Worm (Caenorhabditis elegans) whole organism, L4 larva: Measurements from ENCODE around the gene ceh-28.

Source experiments
- D1046.2 ChIP-seq: fragments of 200-800 bp; sonication (Bioruptor generic); IDR thresholded peaks from 2 replicates; pipeline ENCODE4 v1.3.6; 2022; ENCODE audit warnings: missing genetic modification characterization, missing compliant biosample characterization
- F49E8.2 ChIP-seq: sonication (generic microtip); optimal IDR thresholded peaks from 2 replicates; lab custom pipeline; 2016; ENCODE audit warnings: missing compliant biosample characterization, mild to moderate bottlenecking, missing genetic modification characterization, borderline replicate concordance
- T20F7.1 ChIP-seq: fragments of 200-800 bp; sonication (Bioruptor generic); optimal IDR thresholded peaks from 2 replicates; lab custom pipeline; 2018; ENCODE audit warnings: mild to moderate bottlenecking, missing genetic modification characterization, missing compliant biosample characterization
- Y48G9A.11 ChIP-seq: fragments of 200-800 bp; sonication (Bioruptor generic); IDR thresholded peaks from 2 replicates; pipeline ENCODE4 v1.3.6; 2022; ENCODE audit warnings: missing genetic modification reagents, missing genetic modification characterization, missing compliant biosample characterization
- Y75B8A.6 ChIP-seq: fragments of 200-800 bp; sonication (Bioruptor generic); IDR thresholded peaks from 2 replicates; pipeline ENCODE4 v1.3.6; 2022; ENCODE audit warnings: missing genetic modification reagents, missing genetic modification characterization, missing compliant biosample characterization
- ZK337.2 ChIP-seq: fragments of 200-800 bp; sonication (Bioruptor generic); IDR thresholded peaks from 2 replicates; pipeline ENCODE4 v1.3.6; 2022; ENCODE audit warnings: missing genetic modification reagents, missing genetic modification characterization, missing compliant biosample characterization
- ZK546.5 ChIP-seq, 2 experiments: sonication (generic microtip); optimal IDR thresholded peaks; 2 replicates each; lab custom pipeline; 2017; ENCODE audit warnings: missing biosample characterization in 2 of 2, missing genetic modification characterization in 2 of 2
- aha-1 ChIP-seq: fragments of 150-350 bp; peaks from one replicate; lab custom pipeline; 2014; ENCODE audit warnings: missing biosample characterization, missing genetic modification characterization
- ama-1 ChIP-seq: fragments of 150-350 bp; optimal IDR thresholded peaks from 2 replicates; lab custom pipeline; 2014; ENCODE audit warnings: inconsistent platforms, mixed read lengths
- attf-4 ChIP-seq: sonication (generic microtip); optimal IDR thresholded peaks from 3 replicates; lab custom pipeline; 2017; ENCODE audit warnings: missing biosample characterization, missing genetic modification characterization
- ceh-20 ChIP-seq: fragments of 200-800 bp; sonication (Bioruptor generic); IDR thresholded peaks from 2 replicates; pipeline ENCODE4 v1.3.6; 2022; ENCODE audit warnings: missing genetic modification reagents, missing genetic modification characterization, missing compliant biosample characterization
- ces-1 ChIP-seq: fragments of 150-350 bp; sonication (generic microtip); optimal IDR thresholded peaks from 4 replicates; lab custom pipeline; 2014; ENCODE audit warnings: missing biosample characterization, missing genetic modification reagents, missing genetic modification characterization
- cey-2 ChIP-seq: sonication (generic microtip); optimal IDR thresholded peaks from 3 replicates; lab custom pipeline; 2017; ENCODE audit warnings: missing genetic modification characterization, mild to moderate bottlenecking, missing compliant biosample characterization, antibody characterized with exemption, borderline replicate concordance; ENCODE audit not compliant: insufficient read depth
- ctbp-1 ChIP-seq: fragments of 200-800 bp; sonication (Bioruptor generic); IDR thresholded peaks from 2 replicates; pipeline ENCODE4 v1.3.6; 2022; ENCODE audit warnings: missing genetic modification reagents, missing genetic modification characterization, missing compliant biosample characterization
- daf-12 ChIP-seq: fragments of 150-350 bp; optimal IDR thresholded peaks from 2 replicates; lab custom pipeline; 2014; ENCODE audit warnings: missing biosample characterization, missing genetic modification reagents, missing genetic modification characterization
- daf-8 ChIP-seq: fragments of 200-800 bp; sonication (Bioruptor generic); IDR thresholded peaks from 2 replicates; pipeline ENCODE4 v1.3.6; 2022; ENCODE audit warnings: missing genetic modification characterization, missing compliant biosample characterization
- dmd-6 ChIP-seq: fragments of 200-800 bp; sonication (Bioruptor generic); IDR thresholded peaks from 2 replicates; pipeline ENCODE4 v1.3.6; 2022; ENCODE audit warnings: missing genetic modification reagents, missing genetic modification characterization, missing compliant biosample characterization
- dpl-1 ChIP-seq: fragments of 150-350 bp; optimal IDR thresholded peaks from 2 replicates; lab custom pipeline; 2014; ENCODE audit warnings: missing biosample characterization, missing genetic modification reagents, missing genetic modification characterization
- dve-1 ChIP-seq: sonication (generic microtip); optimal IDR thresholded peaks from 2 replicates; lab custom pipeline; 2017; ENCODE audit warnings: antibody characterized with exemption, mild to moderate bottlenecking, missing genetic modification characterization, missing compliant biosample characterization; ENCODE audit not compliant: insufficient read depth
- egl-27 ChIP-seq: sonication (generic microtip); optimal IDR thresholded peaks from 3 replicates; lab custom pipeline; 2017; ENCODE audit warnings: missing biosample characterization, missing genetic modification reagents, missing genetic modification characterization
- egl-43 ChIP-seq: fragments of 200-800 bp; sonication (Bioruptor generic); IDR thresholded peaks from 2 replicates; pipeline ENCODE4 v1.3.6; 2022; ENCODE audit warnings: missing genetic modification reagents, missing genetic modification characterization, missing compliant biosample characterization
- fos-1 ChIP-seq: fragments of 150-350 bp; optimal IDR thresholded peaks from 2 replicates; lab custom pipeline; 2014; ENCODE audit warnings: missing biosample characterization, missing genetic modification characterization
- gei-8 ChIP-seq: fragments of 200-800 bp; sonication (Bioruptor generic); optimal IDR thresholded peaks from 2 replicates; lab custom pipeline; 2018; ENCODE audit warnings: mild to moderate bottlenecking, missing genetic modification characterization, missing compliant biosample characterization
- lim-7 ChIP-seq: fragments of 200-800 bp; sonication (Bioruptor generic); IDR thresholded peaks from 2 replicates; pipeline ENCODE4 v1.3.6; 2022; ENCODE audit warnings: missing genetic modification characterization, missing compliant biosample characterization
- lin-15B ChIP-seq: fragments of 150-350 bp; sonication (generic microtip); optimal IDR thresholded peaks from 3 replicates; lab custom pipeline; 2014; ENCODE audit warnings: missing biosample characterization, missing genetic modification characterization
- lin-38 ChIP-seq: fragments of 200-800 bp; sonication (Bioruptor generic); IDR thresholded peaks from 2 replicates; pipeline ENCODE4 v1.3.6; 2022; ENCODE audit warnings: missing genetic modification reagents, missing genetic modification characterization, missing compliant biosample characterization
- lir-3 ChIP-seq: sonication (generic microtip); optimal IDR thresholded peaks from 2 replicates; lab custom pipeline; 2016; ENCODE audit warnings: mild to moderate bottlenecking, missing genetic modification characterization, missing compliant biosample characterization
- madf-5 ChIP-seq, 2 experiments: fragments of 200-800 bp; sonication (Bioruptor generic); IDR thresholded peaks; 2 replicates each; pipeline ENCODE4 v1.3.6; 2022; ENCODE audit warnings: missing compliant biosample characterization in 2 of 2, missing genetic modification characterization in 2 of 2
- mdl-1 ChIP-seq, 2 experiments: fragments of 150-350 bp in 1 of 2; sonication (generic microtip) in 1 of 2; optimal IDR thresholded peaks; 2 replicates each; lab custom pipeline; 2014 to 2017; ENCODE audit warnings: missing biosample characterization in 2 of 2, missing genetic modification characterization in 2 of 2
- mes-2 ChIP-seq: sonication (generic microtip); optimal IDR thresholded peaks from 2 replicates; lab custom pipeline; 2016; ENCODE audit warnings: missing genotype, mild to moderate bottlenecking, missing genetic modification characterization, missing compliant biosample characterization; ENCODE audit not compliant: poor library complexity, severe bottlenecking
- nhr-10 ChIP-seq: fragments of 150-350 bp; optimal IDR thresholded peaks from 2 replicates; lab custom pipeline; 2014; ENCODE audit warnings: missing biosample characterization, missing genetic modification characterization
- nhr-102 ChIP-seq: sonication (generic microtip); optimal IDR thresholded peaks from 2 replicates; lab custom pipeline; 2016; ENCODE audit warnings: mild to moderate bottlenecking, missing genetic modification characterization, moderate library complexity, missing compliant biosample characterization
- nhr-11 ChIP-seq: fragments of 150-350 bp; optimal IDR thresholded peaks from 2 replicates; lab custom pipeline; 2014; ENCODE audit warnings: missing biosample characterization, missing genetic modification characterization
- nhr-48 ChIP-seq: sonication (generic microtip); optimal IDR thresholded peaks from 2 replicates; lab custom pipeline; 2016; ENCODE audit warnings: mild to moderate bottlenecking, missing genetic modification characterization, missing compliant biosample characterization
- nhr-76 ChIP-seq: fragments of 150-350 bp; optimal IDR thresholded peaks from 2 replicates; lab custom pipeline; 2014; ENCODE audit warnings: missing biosample characterization, missing genetic modification characterization
- nhr-77 ChIP-seq: fragments of 150-350 bp; optimal IDR thresholded peaks from 2 replicates; lab custom pipeline; 2014; ENCODE audit warnings: missing biosample characterization, missing genetic modification characterization
- pha-4 ChIP-seq, 2 experiments: fragments of 150-350 bp in 1 of 2; fragments of 200-800 bp in 1 of 2; sonication (Bioruptor generic) in 1 of 2; IDR thresholded peaks in 1 of 2; optimal IDR thresholded peaks in 1 of 2; 2 replicates each; pipeline versions ENCODE4 v1.3.6 to Lab custom; 2014 to 2022; ENCODE audit warnings: missing genetic modification characterization in 2 of 2, missing genetic modification reagents in 2 of 2, missing biosample characterization in 1 of 2, missing compliant biosample characterization in 1 of 2
- pqm-1 ChIP-seq: sonication (generic microtip); optimal IDR thresholded peaks from 2 replicates; lab custom pipeline; 2017; ENCODE audit warnings: missing biosample characterization, missing genetic modification characterization
- saeg-2 ChIP-seq: fragments of 200-800 bp; sonication (Bioruptor generic); IDR thresholded peaks from 2 replicates; pipeline ENCODE4 v1.3.6; 2022; ENCODE audit warnings: missing genetic modification reagents, missing genetic modification characterization, missing compliant biosample characterization
- sdz-12 ChIP-seq: fragments of 200-800 bp; sonication (Bioruptor generic); optimal IDR thresholded peaks from 2 replicates; lab custom pipeline; 2018; ENCODE audit warnings: mild to moderate bottlenecking, missing genetic modification characterization, missing compliant biosample characterization
- skn-1 ChIP-seq: fragments of 150-350 bp; optimal IDR thresholded peaks from 2 replicates; lab custom pipeline; 2014; ENCODE audit warnings: missing biosample characterization, missing genetic modification characterization
- unc-39 ChIP-seq: sonication (generic microtip); optimal IDR thresholded peaks from 2 replicates; lab custom pipeline; 2017; ENCODE audit warnings: missing biosample characterization, missing genetic modification characterization
- unc-62 ChIP-seq, 3 experiments: fragments of 150-350 bp in 1 of 3; sonication (generic microtip); optimal IDR thresholded peaks in 2 of 3; peaks in 1 of 3; 1 replicate in 1 of 3; 2 replicates in 2 of 3; lab custom pipeline; 2014 to 2017; ENCODE audit warnings: missing biosample characterization in 3 of 3, missing genetic modification characterization in 3 of 3, missing genetic modification reagents in 3 of 3, missing genotype in 1 of 3
- vab-7 ChIP-seq: fragments of 200-800 bp; sonication (Bioruptor generic); IDR thresholded peaks from 2 replicates; pipeline ENCODE4 v1.3.6; 2022; ENCODE audit warnings: missing genetic modification reagents, missing genetic modification characterization, missing compliant biosample characterization
- zag-1 ChIP-seq: fragments of 150-350 bp; optimal IDR thresholded peaks from 2 replicates; lab custom pipeline; 2014; ENCODE audit warnings: missing biosample characterization, missing genetic modification characterization
- zfp-2 ChIP-seq: sonication (generic microtip); optimal IDR thresholded peaks from 2 replicates; lab custom pipeline; 2016; ENCODE audit warnings: mild to moderate bottlenecking, missing genetic modification characterization, missing compliant biosample characterization
- zip-11 ChIP-seq: fragments of 200-800 bp; sonication (Bioruptor generic); IDR thresholded peaks from 2 replicates; pipeline ENCODE4 v1.3.6; 2022; ENCODE audit warnings: missing genetic modification characterization, missing compliant biosample characterization
- zip-2 ChIP-seq: fragments of 150-350 bp; optimal IDR thresholded peaks from 2 replicates; lab custom pipeline; 2014; ENCODE audit warnings: missing biosample characterization, missing genetic modification characterization

Gene ceh-28

DNA sequence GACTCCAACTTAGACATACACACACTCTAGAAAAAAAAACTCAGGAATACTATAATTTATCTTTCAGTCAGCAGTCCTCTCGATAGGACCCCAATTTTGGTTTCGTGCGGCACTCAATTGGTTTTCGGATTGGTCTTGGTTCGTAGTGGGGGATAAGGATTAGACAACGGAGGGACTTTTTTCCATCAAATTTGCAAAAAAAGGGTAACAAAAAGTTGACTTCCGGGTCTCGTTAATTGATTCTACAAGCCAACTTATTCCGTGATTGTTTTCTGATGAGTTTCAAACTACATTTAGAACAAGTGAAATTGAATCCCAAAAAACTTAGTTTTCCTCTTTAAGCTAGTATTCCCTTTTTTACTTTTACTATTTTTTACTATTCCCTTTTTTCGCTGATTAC, 40.1 kb upstream of the ceh-28 start:
- TF ChIP-seq aha-1 (tag; lab: Kevin White, UChicago) (peak; percentile 26), zag-1 (tag; lab: Kevin White, UChicago) (no peak), unc-62 (GFP tag; optimal IDR thresholded peaks at IDR 0.05 in 1 of 2; lab: Kevin White, UChicago) (peak in 1 of 2 experiments; percentile 60), unc-62 (tag; optimal IDR thresholded peaks at IDR 0.05; lab: Kevin White, UChicago) (no peak), egl-27 (tag; lab: Kevin White, UChicago) (no peak)
- TF ChIP-seq, all 104 proteins: peak for 2

ce11 chrX:13038791-13039190, 35.7 kb upstream of the ceh-28 start:
- TF ChIP-seq Y75B8A.6 (peak; percentile 58; the same call in 1 of the 2 replicates), egl-43 (GFP tag; lab: Robert Waterston, UW) (no peak; the same call in 1 of the 2 replicates), unc-39 (no peak), madf-5 (GFP tag; IDR thresholded peaks at IDR 0.05; lab: Robert Waterston, UW) (peak in 1 of 2 experiments; percentile 80; a peak in 1 of 4 replicates), ctbp-1 (0 out of 2 replicates have a peak, but pooled peaks have one; percentile 32), zip-11 (GFP tag; lab: Robert Waterston, UW) (no peak), attf-4 (tag; lab: Kevin White, UChicago) (no peak), daf-8 (GFP tag; lab: Robert Waterston, UW) (no peak), D1046.2 (no peak), dmd-6 (peak; percentile 70), ces-1 (GFP tag; lab: Kevin White, UChicago) (no peak), zfp-2 (tag; lab: Kevin White, UChicago) (no peak), ama-1 (lab: Kevin White, UChicago) (no peak), pha-4 (GFP tag; IDR thresholded peaks at IDR 0.05; lab: Robert Waterston, UW) (peak; percentile 69; the same call in 1 of the 2 replicates), pha-4 (tag; optimal IDR thresholded peaks at IDR 0.05; lab: Kevin White, UChicago) (no peak), lin-38 (GFP tag; lab: Robert Waterston, UW) (no peak), mdl-1 (tag; optimal IDR thresholded peaks at IDR 0.05; lab: Kevin White, UChicago) (no peak), zip-2 (tag; lab: Kevin White, UChicago) (peak; percentile 1), dve-1 (peak; percentile 83), nhr-11 (no peak), F49E8.2 (peak; percentile 15), vab-7 (GFP tag; lab: Robert Waterston, UW) (peak; percentile 71), ZK546.5 (tag; optimal IDR thresholded peaks at IDR 0.05; lab: Kevin White, UChicago) (no peak), zag-1 (tag; lab: Kevin White, UChicago) (no peak), pqm-1 (tag; lab: Kevin White, UChicago) (no peak), nhr-76 (tag; lab: Kevin White, UChicago) (no peak), nhr-48 (tag; lab: Kevin White, UChicago) (peak; percentile 58), lim-7 (GFP tag; lab: Robert Waterston, UW) (peak; percentile 74), skn-1 (tag; lab: Kevin White, UChicago) (no peak), lin-15B (tag; lab: Kevin White, UChicago) (no peak), Y48G9A.11 (GFP tag; lab: Robert Waterston, UW) (peak; percentile 78; the same call in 1 of the 2 replicates), cey-2 (tag; lab: Kevin White, UChicago) (no peak), nhr-10 (tag; lab: Kevin White, UChicago) (no peak), nhr-77 (tag; lab: Kevin White, UChicago) (peak; percentile 18), dpl-1 (GFP tag; lab: Kevin White, UChicago) (no peak), unc-62 (GFP tag; optimal IDR thresholded peaks at IDR 0.05 in 1 of 2; lab: Kevin White, UChicago) (peak in 1 of 2 experiments; percentile 41), unc-62 (tag; optimal IDR thresholded peaks at IDR 0.05; lab: Kevin White, UChicago) (no peak), daf-12 (tag; lab: Kevin White, UChicago) (no peak), ceh-20 (GFP tag; lab: Robert Waterston, UW) (no peak), fos-1 (tag; lab: Kevin White, UChicago) (no peak), nhr-102 (no peak), saeg-2 (GFP tag; lab: Robert Waterston, UW) (peak; percentile 62; the same call in 1 of the 2 replicates), ZK337.2 (GFP tag; lab: Robert Waterston, UW) (peak; percentile 44; the same call in 1 of the 2 replicates), gei-8 (no peak), T20F7.1 (GFP tag; lab: Kevin White, UChicago) (peak; percentile 25), lir-3 (peak; percentile 58), sdz-12 (GFP tag; lab: Kevin White, UChicago) (no peak), mes-2 (tag; lab: Kevin White, UChicago) (no peak)
